Worm (Caenorhabditis elegans): ENCODE results near the gene Y70C5C.1.

- TF ChIP-seq ref-1 (GFP tag; conservative IDR thresholded peaks at IDR 0.05): no peak
- TF ChIP-seq flt-1 (GFP tag; IDR thresholded peaks at IDR 0.05): no peak
- no peak for TF ChIP-seq med-1 (GFP tag; optimal IDR thresholded peaks at IDR 0.05; ENCODE audit: insufficient read depth)
- TF ChIP-seq tab-1 (GFP tag; IDR thresholded peaks at IDR 0.05): no peak
- no peak for TF ChIP-seq ztf-23 (GFP tag; IDR thresholded peaks at IDR 0.05)
- no peak for TF ChIP-seq T22C8.4 (GFP tag; IDR thresholded peaks at IDR 0.05)
- TF ChIP-seq cog-1 (tag; optimal IDR thresholded peaks at IDR 0.05): no peak
Observed at ce11 chrV:16706549-16706948, 6.5 kb downstream of the Y70C5C.1 start, which contains the start of gene clec-9.

All from whole organism, midembryonic.